Worm (Caenorhabditis elegans) whole organism, L1 larva: ENCODE data around the gene fbxb-37.

Experiments
- ces-1 ChIP-seq: fragments of 150-350 bp; optimal IDR thresholded peaks from 2 replicates; lab custom pipeline; 2014; ENCODE audit warnings: missing biosample characterization, missing genetic modification reagents, missing genetic modification characterization
- efl-3 ChIP-seq: fragments of 200-800 bp; sonication (Bioruptor generic); optimal IDR thresholded peaks from 2 replicates; lab custom pipeline; 2018; ENCODE audit warnings: mild to moderate bottlenecking, missing genetic modification characterization, missing compliant biosample characterization
- elt-2 ChIP-seq: sonication (generic microtip); optimal IDR thresholded peaks from 2 replicates; lab custom pipeline; 2016; ENCODE audit warnings: missing genetic modification characterization, mild to moderate bottlenecking, inconsistent platforms, missing compliant biosample characterization, missing genetic modification reagents
- elt-3 ChIP-seq, 6 experiments: fragments of 150-350 bp in 1 of 6; sonication (generic microtip); optimal IDR thresholded peaks; 2 replicates each; lab custom pipeline; 2017 to 2018; ENCODE audit warnings: missing biosample characterization in 6 of 6, missing genetic modification characterization in 6 of 6, inconsistent platforms in 1 of 6
- lsy-2 ChIP-seq, 2 experiments: fragments of 150-350 bp; optimal IDR thresholded peaks; 2 replicates each; lab custom pipeline; 2014; ENCODE audit warnings: missing biosample characterization in 2 of 2, missing genetic modification characterization in 2 of 2
- mdl-1 ChIP-seq, 2 experiments: fragments of 150-350 bp; optimal IDR thresholded peaks; 2 replicates each; lab custom pipeline; 2014 to 2017; ENCODE audit warnings: missing biosample characterization in 2 of 2, missing genetic modification characterization in 2 of 2, inconsistent platforms in 1 of 2
- nhr-237 ChIP-seq: fragments of 150-350 bp; optimal IDR thresholded peaks from 2 replicates; lab custom pipeline; 2014; ENCODE audit warnings: missing biosample characterization, missing genetic modification characterization
- nhr-77 ChIP-seq: fragments of 150-350 bp; optimal IDR thresholded peaks from 2 replicates; lab custom pipeline; 2014; ENCODE audit warnings: missing biosample characterization, missing genetic modification characterization
- unc-130 ChIP-seq: fragments of 150-350 bp; optimal IDR thresholded peaks from 2 replicates; lab custom pipeline; 2017; ENCODE audit warnings: missing biosample characterization, missing genetic modification characterization, inconsistent platforms
- unc-30 ChIP-seq: sonication (generic microtip); optimal IDR thresholded peaks from 2 replicates; lab custom pipeline; 2017; ENCODE audit warnings: missing biosample characterization, missing genetic modification characterization
- unc-86 ChIP-seq: sonication (generic microtip); optimal IDR thresholded peaks from 2 replicates; lab custom pipeline; 2016; ENCODE audit warnings: missing genetic modification characterization, missing compliant biosample characterization
- unc-98 ChIP-seq: fragments of 200-800 bp; sonication (Bioruptor generic); IDR thresholded peaks from 2 replicates; pipeline ENCODE4 v1.3.6; 2022; ENCODE audit warnings: missing genetic modification characterization, missing compliant biosample characterization
- zag-1 ChIP-seq: fragments of 150-350 bp; optimal IDR thresholded peaks from 2 replicates; lab custom pipeline; 2014; ENCODE audit warnings: missing biosample characterization, missing genetic modification characterization
- ztf-11 ChIP-seq, 2 experiments: sonication (generic microtip); optimal IDR thresholded peaks; 2 replicates each; lab custom pipeline; 2016 to 2017; ENCODE audit warnings: missing genetic modification characterization in 2 of 2, missing biosample characterization in 1 of 2, missing compliant biosample characterization in 1 of 2

DNA sequence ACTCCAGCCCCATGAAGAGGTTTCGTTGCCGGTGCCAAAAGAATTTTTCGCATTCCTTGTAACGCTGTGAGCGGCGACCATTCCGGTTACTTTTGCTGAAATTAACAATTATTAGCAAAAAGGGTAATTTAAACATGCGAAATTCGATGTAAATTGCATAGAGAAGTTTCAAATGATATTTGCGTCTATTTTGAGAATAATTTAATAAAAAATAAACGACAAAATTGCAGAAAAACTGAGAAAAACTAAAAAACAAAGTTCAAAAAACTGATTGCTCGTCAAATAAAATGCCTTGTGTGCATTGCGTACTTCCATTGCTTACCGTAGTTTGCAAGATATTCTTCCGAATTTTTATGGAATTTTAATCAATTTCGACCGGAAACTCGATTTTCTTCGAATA lies 48.2 kb downstream of the fbxb-37 start, which contains the start of gene bath-24:
- TF ChIP-seq nhr-77: no peak
- TF ChIP-seq mdl-1 (tag; optimal IDR thresholded peaks at IDR 0.05; lab: Kevin White, UChicago): no peak
- TF ChIP-seq elt-2: no peak
- TF ChIP-seq unc-86 (tag; lab: Kevin White, UChicago): no peak
- no peak for TF ChIP-seq elt-3 (tag; optimal IDR thresholded peaks at IDR 0.05; lab: Kevin White, UChicago)
- TF ChIP-seq zag-1 (tag; lab: Kevin White, UChicago): no peak
- no peak for TF ChIP-seq unc-30
- TF ChIP-seq unc-98: no peak
- TF ChIP-seq ztf-11 (tag; optimal IDR thresholded peaks at IDR 0.05; lab: Kevin White, UChicago): no peak
- no peak for TF ChIP-seq ces-1
- TF ChIP-seq efl-3 (GFP tag; lab: Kevin White, UChicago): no peak
- TF ChIP-seq lsy-2 (tag; optimal IDR thresholded peaks at IDR 0.05; lab: Kevin White, UChicago): no peak
- no peak for TF ChIP-seq unc-130 (tag; lab: Kevin White, UChicago)
- TF ChIP-seq nhr-237 (tag; lab: Kevin White, UChicago): no peak
